Worm (Caenorhabditis elegans) whole organism, L3 larva: ENCODE measurements around the gene algn-1.

Source experiments
- R02D3.7 ChIP-seq: fragments of 150-350 bp; optimal IDR thresholded peaks from 2 replicates; lab custom pipeline; 2014; ENCODE audit warnings: missing biosample characterization, missing genetic modification characterization
- ZK546.5 ChIP-seq: sonication (generic microtip); optimal IDR thresholded peaks from 2 replicates; lab custom pipeline; 2017; ENCODE audit warnings: missing biosample characterization, missing genetic modification characterization
- ama-1 ChIP-seq: fragments of 150-350 bp; optimal IDR thresholded peaks from 2 replicates; lab custom pipeline; 2018
- ceh-28 ChIP-seq: fragments of 150-350 bp; optimal IDR thresholded peaks from 2 replicates; lab custom pipeline; 2014; ENCODE audit warnings: missing biosample characterization, missing genetic modification reagents, missing genetic modification characterization
- ceh-9 ChIP-seq: sonication (generic microtip); optimal IDR thresholded peaks from 2 replicates; lab custom pipeline; 2018; ENCODE audit warnings: missing biosample characterization, missing genetic modification characterization
- daf-12 ChIP-seq: fragments of 150-350 bp; optimal IDR thresholded peaks from 2 replicates; lab custom pipeline; 2014; ENCODE audit warnings: missing biosample characterization, missing genetic modification reagents, missing genetic modification characterization
- egl-5 ChIP-seq: fragments of 150-350 bp; optimal IDR thresholded peaks from 2 replicates; lab custom pipeline; 2017; ENCODE audit warnings: missing biosample characterization, missing genetic modification reagents, missing genetic modification characterization, inconsistent platforms
- elt-2 ChIP-seq: sonication (generic microtip); optimal IDR thresholded peaks from 2 replicates; lab custom pipeline; 2016; ENCODE audit warnings: missing genetic modification reagents, mild to moderate bottlenecking, missing genetic modification characterization, missing compliant biosample characterization
- elt-3 ChIP-seq, 3 experiments: fragments of 150-350 bp in 1 of 3; sonication (generic microtip) in 2 of 3; optimal IDR thresholded peaks; 2 replicates in 2 of 3; 4 replicates in 1 of 3; lab custom pipeline; 2014 to 2017; ENCODE audit warnings: missing biosample characterization in 3 of 3, missing genetic modification characterization in 3 of 3
- eor-1 ChIP-seq, 2 experiments: fragments of 150-350 bp; optimal IDR thresholded peaks; 2 replicates each; lab custom pipeline; 2014 to 2018; ENCODE audit warnings: missing biosample characterization in 2 of 2, missing genetic modification characterization in 2 of 2
- fkh-2 ChIP-seq: fragments of 150-350 bp; optimal IDR thresholded peaks from 2 replicates; lab custom pipeline; 2014; ENCODE audit warnings: missing biosample characterization, missing genetic modification reagents, missing genetic modification characterization
- fos-1 ChIP-seq: fragments of 150-350 bp; optimal IDR thresholded peaks from 2 replicates; lab custom pipeline; 2014; ENCODE audit warnings: missing biosample characterization, missing genetic modification characterization
- hmg-11 ChIP-seq: sonication (generic microtip); optimal IDR thresholded peaks from 2 replicates; lab custom pipeline; 2016; ENCODE audit warnings: missing genetic modification characterization, missing compliant biosample characterization
- lin-15B ChIP-seq: fragments of 150-350 bp; optimal IDR thresholded peaks from 2 replicates; lab custom pipeline; 2014; ENCODE audit warnings: missing biosample characterization, missing genetic modification characterization
- lin-39 ChIP-seq: fragments of 150-350 bp; optimal IDR thresholded peaks from 2 replicates; lab custom pipeline; 2018; ENCODE audit warnings: missing biosample characterization, missing genetic modification reagents, missing genetic modification characterization
- lsy-12 ChIP-seq: sonication (generic microtip); optimal IDR thresholded peaks from 2 replicates; lab custom pipeline; 2016; ENCODE audit warnings: mild to moderate bottlenecking, missing genetic modification characterization, missing compliant biosample characterization
- mml-1 ChIP-seq: fragments of 150-350 bp; sonication (generic microtip); optimal IDR thresholded peaks from 3 replicates; lab custom pipeline; 2014; ENCODE audit warnings: missing biosample characterization, missing genetic modification characterization
- nfya-1 ChIP-seq: sonication (generic microtip); optimal IDR thresholded peaks from 2 replicates; lab custom pipeline; 2017; ENCODE audit warnings: missing genetic modification characterization, mild to moderate bottlenecking, missing compliant biosample characterization, antibody characterized with exemption, moderate library complexity; ENCODE audit not compliant: insufficient read depth
- nhr-11 ChIP-seq: fragments of 150-350 bp; optimal IDR thresholded peaks from 2 replicates; lab custom pipeline; 2014; ENCODE audit warnings: missing biosample characterization, missing genetic modification characterization
- nhr-23 ChIP-seq: fragments of 150-350 bp; optimal IDR thresholded peaks from 2 replicates; lab custom pipeline; 2014; ENCODE audit warnings: missing biosample characterization, missing genetic modification reagents, missing genetic modification characterization
- nhr-237 ChIP-seq: fragments of 150-350 bp; optimal IDR thresholded peaks from 2 replicates; lab custom pipeline; 2014; ENCODE audit warnings: missing biosample characterization, missing genetic modification characterization
- nhr-25 ChIP-seq: sonication (generic microtip); optimal IDR thresholded peaks from 2 replicates; lab custom pipeline; 2017; ENCODE audit warnings: missing biosample characterization, missing genetic modification characterization
- nhr-28 ChIP-seq: fragments of 150-350 bp; optimal IDR thresholded peaks from 2 replicates; lab custom pipeline; 2014; ENCODE audit warnings: missing biosample characterization, missing genetic modification characterization
- nhr-43 ChIP-seq: sonication (generic microtip); optimal IDR thresholded peaks from 2 replicates; lab custom pipeline; 2016; ENCODE audit warnings: mild to moderate bottlenecking, missing genetic modification characterization, missing compliant biosample characterization; ENCODE audit not compliant: poor library complexity, severe bottlenecking
- nhr-67 ChIP-seq: fragments of 150-350 bp; optimal IDR thresholded peaks from 2 replicates; lab custom pipeline; 2014; ENCODE audit warnings: missing biosample characterization, missing genetic modification characterization
- nhr-76 ChIP-seq: fragments of 150-350 bp; sonication (generic microtip); optimal IDR thresholded peaks from 5 replicates; lab custom pipeline; 2014; ENCODE audit warnings: missing biosample characterization, missing genetic modification characterization
- nhr-77 ChIP-seq: fragments of 150-350 bp; optimal IDR thresholded peaks from 2 replicates; lab custom pipeline; 2014; ENCODE audit warnings: missing biosample characterization, missing genetic modification characterization
- pha-4 ChIP-seq: fragments of 150-350 bp; optimal IDR thresholded peaks from 2 replicates; lab custom pipeline; 2014; ENCODE audit warnings: missing biosample characterization, missing genetic modification reagents, missing genetic modification characterization
- snpc-4 ChIP-seq: fragments of 150-350 bp; optimal IDR thresholded peaks from 2 replicates; lab custom pipeline; 2014; ENCODE audit warnings: missing biosample characterization, missing genetic modification characterization
- tbx-2 ChIP-seq: sonication (generic microtip); optimal IDR thresholded peaks from 2 replicates; lab custom pipeline; 2016; ENCODE audit warnings: mild to moderate bottlenecking, missing genetic modification characterization, missing compliant biosample characterization
- unc-39 ChIP-seq: sonication (generic microtip); optimal IDR thresholded peaks from 4 replicates; lab custom pipeline; 2017; ENCODE audit warnings: missing biosample characterization, missing genetic modification characterization
- unc-62 ChIP-seq: fragments of 150-350 bp; sonication (generic microtip); optimal IDR thresholded peaks from 4 replicates; lab custom pipeline; 2014; ENCODE audit warnings: missing biosample characterization, missing genetic modification reagents, missing genetic modification characterization
- zag-1 ChIP-seq: fragments of 150-350 bp; optimal IDR thresholded peaks from 2 replicates; lab custom pipeline; 2014; ENCODE audit warnings: missing biosample characterization, missing genetic modification characterization
- ztf-11 ChIP-seq: fragments of 150-350 bp; optimal IDR thresholded peaks from 2 replicates; lab custom pipeline; 2014; ENCODE audit warnings: missing biosample characterization, missing genetic modification characterization
- ztf-4 ChIP-seq: fragments of 150-350 bp; optimal IDR thresholded peaks from 2 replicates; lab custom pipeline; 2014; ENCODE audit warnings: missing biosample characterization, missing genetic modification characterization

Gene algn-1

DNA sequence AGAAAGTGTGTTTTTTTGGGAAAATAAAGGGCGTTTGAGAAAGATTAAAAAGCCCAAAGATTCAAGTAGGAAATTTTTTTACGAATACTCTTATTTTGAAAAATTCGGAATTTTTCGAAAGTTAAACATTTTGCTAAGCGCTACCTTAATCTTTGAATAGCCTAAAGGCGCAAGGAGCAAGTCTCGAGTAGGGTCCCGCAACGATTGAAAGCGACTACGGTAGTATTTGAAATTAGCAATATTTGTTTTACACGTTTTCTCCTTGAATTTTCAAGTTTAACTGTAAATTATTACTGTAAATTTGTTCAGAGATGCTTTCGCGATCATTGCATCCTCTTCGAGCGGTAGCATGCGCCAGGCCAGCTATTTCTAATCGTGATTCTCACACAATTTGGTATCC lies 5.0 kb downstream of the algn-1 start, which contains the start of gene nduf-2.2:
nduf-2.2 (plus strand) TSS at position 310 of the 400 bp plus-strand sequence.
- TF ChIP-seq elt-3 (tag; optimal IDR thresholded peaks at IDR 0.05; lab: Kevin White, UChicago), result no peak
- no peak for TF ChIP-seq eor-1 (tag; optimal IDR thresholded peaks at IDR 0.05; lab: Kevin White, UChicago)
- no peak for TF ChIP-seq nhr-28
- TF ChIP-seq mml-1 (tag; lab: Kevin White, UChicago), result no peak
- no peak for TF ChIP-seq nfya-1 (tag; lab: Kevin White, UChicago)
- TF ChIP-seq ceh-9 (tag; lab: Kevin White, UChicago), result no peak

ce11 chrIII:6467005-6467404 lies 7.1 kb downstream of the algn-1 start, which contains the start of gene T26A5.2:
TSS of gene T26A5.2 (plus strand) at chrIII:6467305.
- TF ChIP-seq elt-3 (tag; optimal IDR thresholded peaks at IDR 0.05; lab: Kevin White, UChicago), result no peak
- no peak for TF ChIP-seq nhr-11 (tag; lab: Kevin White, UChicago)
- TF ChIP-seq egl-5 (tag; lab: Kevin White, UChicago), result no peak
- no peak for TF ChIP-seq hmg-11 (tag; lab: Kevin White, UChicago)
- no peak for TF ChIP-seq R02D3.7 (tag; lab: Kevin White, UChicago)

DNA sequence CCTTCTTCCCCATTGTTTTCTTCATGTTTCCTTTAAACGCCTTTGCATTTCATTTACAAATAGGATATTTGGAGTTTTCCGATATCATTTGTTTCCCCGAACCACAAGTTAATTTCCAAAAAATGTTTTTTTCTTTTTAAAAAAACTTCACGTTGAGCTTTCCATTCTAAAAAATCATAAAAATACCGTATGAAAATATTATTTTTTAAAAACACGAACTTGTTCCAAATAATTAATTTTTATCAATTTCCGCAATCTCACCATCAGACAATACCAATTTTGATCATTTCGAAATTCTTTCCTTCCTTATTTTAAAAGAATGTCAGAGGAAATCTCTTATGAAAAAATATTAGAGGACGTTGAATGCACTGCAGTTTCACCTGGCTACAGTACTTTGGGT lies 11.5 kb downstream of the algn-1 start, which contains the start of gene wht-6:
wht-6 (plus strand) TSS at position 301 of the 400 bp plus-strand sequence.
- TF ChIP-seq nfya-1 (tag; lab: Kevin White, UChicago) (no peak), ama-1 (lab: Kevin White, UChicago) (no peak), fkh-2 (no peak)

- TF ChIP-seq nhr-25 (tag; lab: Kevin White, UChicago) (no peak), nhr-28 (no peak), tbx-2 (no peak), elt-2 (tag; lab: Kevin White, UChicago) (no peak), unc-62 (GFP tag; lab: Kevin White, UChicago) (no peak), lsy-12 (tag; lab: Kevin White, UChicago) (no peak), ztf-4 (tag; lab: Kevin White, UChicago) (no peak), daf-12 (tag; lab: Kevin White, UChicago) (no peak), nhr-77 (tag; lab: Kevin White, UChicago) (no peak), fos-1 (tag; lab: Kevin White, UChicago) (no peak), snpc-4 (tag; lab: Kevin White, UChicago) (no peak), lin-15B (tag; lab: Kevin White, UChicago) (no peak), nhr-43 (no peak), pha-4 (tag; lab: Kevin White, UChicago) (no peak), hmg-11 (tag; lab: Kevin White, UChicago) (no peak), nhr-76 (tag; lab: Kevin White, UChicago) (no peak), ztf-11 (tag; lab: Kevin White, UChicago) (no peak)
These were observed 16.5 kb downstream of the algn-1 start for ce11 chrIII:6476380-6476779.

ce11 chrIII:6478256-6479004 lies 18.5 kb downstream of the algn-1 start, which contains the start of gene zip-8:
TSS of gene zip-8 (plus strand) at chrIII:6478955.
- TF ChIP-seq lsy-12 (tag; lab: Kevin White, UChicago) (no peak), elt-2 (tag; lab: Kevin White, UChicago) (no peak), nhr-23 (tag; lab: Kevin White, UChicago) (no peak), pha-4 (tag; lab: Kevin White, UChicago) (no peak)
- TF ChIP-seq, all 47 proteins: peak for 0

DNA sequence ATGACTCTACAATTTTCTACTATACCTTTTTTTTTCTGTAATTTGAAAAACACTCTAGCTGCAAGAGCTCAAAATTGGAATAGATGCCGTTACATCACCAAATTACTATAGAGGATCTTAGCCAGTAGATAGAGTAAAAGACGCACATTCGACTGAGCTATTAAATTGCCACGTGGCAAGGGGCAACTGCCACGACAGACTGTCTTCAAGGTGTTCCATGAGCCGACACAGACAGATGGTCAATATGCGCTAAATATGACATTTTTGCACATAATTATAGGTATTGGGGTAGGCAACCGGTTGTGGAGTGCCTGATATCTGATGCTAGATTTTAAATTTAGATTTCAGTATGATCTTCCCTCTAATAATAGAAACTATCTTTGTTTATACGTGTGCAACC lies 19.5 kb downstream of the algn-1 start:
- TF ChIP-seq R02D3.7 (tag; lab: Kevin White, UChicago) (no peak), elt-2 (tag; lab: Kevin White, UChicago) (no peak), eor-1 (tag; optimal IDR thresholded peaks at IDR 0.05; lab: Kevin White, UChicago) (no peak), lin-39 (tag; lab: Kevin White, UChicago) (no peak), nhr-237 (tag; lab: Kevin White, UChicago) (no peak), ZK546.5 (tag; lab: Kevin White, UChicago) (no peak), tbx-2 (no peak), zag-1 (tag; lab: Kevin White, UChicago) (no peak), lin-15B (tag; lab: Kevin White, UChicago) (no peak), nhr-43 (no peak), ceh-28 (tag; lab: Kevin White, UChicago) (no peak), unc-39 (tag; lab: Kevin White, UChicago) (no peak), nhr-77 (tag; lab: Kevin White, UChicago) (no peak), fkh-2 (no peak), elt-3 (tag; optimal IDR thresholded peaks at IDR 0.05; lab: Kevin White, UChicago) (no peak), nhr-67 (tag; lab: Kevin White, UChicago) (no peak), nfya-1 (tag; lab: Kevin White, UChicago) (no peak)
